Worm (Caenorhabditis elegans): ENCODE results near the gene C16C8.12.

Gene C16C8.12

DNA sequence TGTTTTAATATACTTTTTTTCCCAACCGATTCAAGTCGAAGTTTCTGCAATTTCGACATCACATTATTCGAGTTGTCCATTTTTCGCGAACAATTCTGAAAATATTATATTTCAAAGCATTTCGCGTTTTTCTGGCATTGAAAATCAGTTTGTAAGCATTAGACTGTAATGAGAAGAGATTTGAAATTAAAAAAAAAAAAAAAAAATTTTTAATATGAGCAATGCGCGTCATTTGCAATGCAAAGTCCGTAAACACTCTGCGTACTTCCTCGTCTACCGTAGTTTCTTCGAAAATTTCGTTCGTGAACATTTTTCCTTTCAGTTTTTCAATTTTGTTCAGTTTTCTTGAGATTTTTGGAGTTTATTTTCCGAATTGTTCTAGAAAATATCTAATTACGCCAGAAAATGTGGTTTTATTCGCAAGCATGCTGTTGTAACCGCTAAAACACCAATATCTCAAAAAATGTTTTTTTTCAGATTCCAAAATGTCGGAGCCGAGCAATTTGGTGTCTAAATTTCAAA is 7.2 kb upstream of the C16C8.12 start, which contains the start of the genes C16C8.5 and C16C8.16:
Gene C16C8.5, minus strand, starts transcription at position 101 of the 522 bp plus-strand sequence.
Gene C16C8.16, plus strand, starts transcription at position 472 of the 522 bp plus-strand sequence.
- TF ChIP-seq hlh-1 (tag; optimal IDR thresholded peaks at IDR 0.05) (no peak), ceh-39 (tag; optimal IDR thresholded peaks at IDR 0.05) (no peak), mep-1 (tag; optimal IDR thresholded peaks at IDR 0.05) (no peak), elt-3 (tag; optimal IDR thresholded peaks at IDR 0.05) (no peak), unc-120 (tag; optimal IDR thresholded peaks at IDR 0.05; ENCODE audit: poor library complexity, severe bottlenecking) (no peak), snpc-4 (tag; optimal IDR thresholded peaks at IDR 0.05) (no peak), nhr-28 (tag; optimal IDR thresholded peaks at IDR 0.05) (no peak), ztf-11 (tag; optimal IDR thresholded peaks at IDR 0.05) (no peak), drap-1 (GFP tag; optimal IDR thresholded peaks at IDR 0.05) (no peak), nhr-12 (tag; optimal IDR thresholded peaks at IDR 0.05) (no peak), ceh-83 (GFP tag; optimal IDR thresholded peaks at IDR 0.05) (no peak), sem-2 (GFP tag; optimal IDR thresholded peaks at IDR 0.05) (no peak)

DNA sequence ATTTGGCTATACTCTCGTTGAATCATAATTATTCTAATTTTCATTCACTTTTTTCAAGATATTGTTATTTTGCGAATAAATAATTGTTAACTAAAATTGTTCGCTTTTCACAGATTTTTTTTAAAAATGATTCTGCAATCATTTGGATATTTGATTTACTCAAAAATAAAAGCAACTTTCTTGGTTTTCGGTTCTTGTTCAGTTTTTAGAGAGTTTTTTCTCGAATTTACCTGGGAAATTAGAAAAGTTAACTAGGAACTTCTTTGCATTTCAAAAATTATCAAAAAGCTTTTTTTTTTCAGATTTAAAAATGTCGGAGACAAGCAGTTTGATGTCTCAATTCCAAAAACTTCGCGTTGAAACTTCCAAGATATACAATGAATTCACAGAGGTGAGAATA is 5.9 kb upstream of the C16C8.12 start, which contains the start of the genes C16C8.20 and gldi-6:
Gene C16C8.20, plus strand, starts transcription at position 301 of the 400 bp plus-strand sequence.
Gene gldi-6, plus strand, starts transcription at position 301 of the 400 bp plus-strand sequence.
- TF ChIP-seq lsy-2 (tag; optimal IDR thresholded peaks at IDR 0.05) = no peak
- TF ChIP-seq mab-5 (tag; optimal IDR thresholded peaks at IDR 0.05) = no peak
- TF ChIP-seq elt-1 (tag; optimal IDR thresholded peaks at IDR 0.05; ENCODE audit: borderline replicate concordance, insufficient read depth) = no peak
- TF ChIP-seq nhr-2 (tag; optimal IDR thresholded peaks at IDR 0.05) = no peak
- no peak for TF ChIP-seq elt-3 (tag; optimal IDR thresholded peaks at IDR 0.05)
- TF ChIP-seq flh-1 (GFP tag; optimal IDR thresholded peaks at IDR 0.05) = no peak
- no peak for TF ChIP-seq ces-1 (GFP tag; optimal IDR thresholded peaks at IDR 0.05)
- TF ChIP-seq bed-3 (GFP tag; optimal IDR thresholded peaks at IDR 0.05) = no peak
- TF ChIP-seq sptf-1 (tag; optimal IDR thresholded peaks at IDR 0.05) = no peak
- no peak for TF ChIP-seq nhr-76 (tag; optimal IDR thresholded peaks at IDR 0.05)
- no peak for TF ChIP-seq unc-120 (tag; optimal IDR thresholded peaks at IDR 0.05; ENCODE audit: poor library complexity, severe bottlenecking)
- TF ChIP-seq ceh-39 (tag; optimal IDR thresholded peaks at IDR 0.05) = no peak
- no peak for TF ChIP-seq sem-2 (GFP tag; optimal IDR thresholded peaks at IDR 0.05)
- no peak for TF ChIP-seq nhr-12 (tag; optimal IDR thresholded peaks at IDR 0.05)
- no peak for TF ChIP-seq ham-2 (GFP tag; optimal IDR thresholded peaks at IDR 0.05)
- TF ChIP-seq lin-13 (tag; optimal IDR thresholded peaks at IDR 0.05) = no peak
- TF ChIP-seq M03D4.4 (tag; optimal IDR thresholded peaks at IDR 0.05) = no peak
- TF ChIP-seq zip-8 (tag; optimal IDR thresholded peaks at IDR 0.05) = no peak
- TF ChIP-seq pha-4 (tag; optimal IDR thresholded peaks at IDR 0.05) = no peak
- no peak for TF ChIP-seq lin-32 (GFP tag; optimal IDR thresholded peaks at IDR 0.05)

DNA sequence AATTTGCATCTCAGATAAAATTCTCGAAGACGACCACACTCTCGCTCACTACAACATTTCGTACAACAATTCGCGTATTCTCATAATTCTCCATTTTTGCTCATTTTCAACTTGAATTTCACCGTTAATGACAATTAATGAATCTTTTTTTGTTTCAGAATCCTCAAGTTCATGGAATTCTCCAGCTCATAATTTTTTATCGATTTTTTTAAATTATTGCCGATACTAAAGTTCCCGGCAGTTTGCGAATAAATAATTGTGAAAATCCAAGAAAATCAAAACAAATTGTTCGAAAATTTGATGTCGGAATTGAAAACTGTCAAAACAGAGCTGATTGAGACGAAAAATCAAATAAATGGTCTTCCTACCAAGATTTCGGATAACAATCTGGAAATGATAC is 4.6 kb upstream of the C16C8.12 start, which contains the start of gene C16C8.21:
Gene C16C8.21, plus strand, starts transcription at position 301 of the 400 bp plus-strand sequence.
- TF ChIP-seq bed-3 (GFP tag; optimal IDR thresholded peaks at IDR 0.05) (no peak), ceh-43 (GFP tag; optimal IDR thresholded peaks at IDR 0.05) (no peak), nhr-76 (tag; optimal IDR thresholded peaks at IDR 0.05) (no peak), lin-32 (GFP tag; optimal IDR thresholded peaks at IDR 0.05) (no peak), unc-120 (tag; optimal IDR thresholded peaks at IDR 0.05; ENCODE audit: poor library complexity, severe bottlenecking) (no peak)

DNA sequence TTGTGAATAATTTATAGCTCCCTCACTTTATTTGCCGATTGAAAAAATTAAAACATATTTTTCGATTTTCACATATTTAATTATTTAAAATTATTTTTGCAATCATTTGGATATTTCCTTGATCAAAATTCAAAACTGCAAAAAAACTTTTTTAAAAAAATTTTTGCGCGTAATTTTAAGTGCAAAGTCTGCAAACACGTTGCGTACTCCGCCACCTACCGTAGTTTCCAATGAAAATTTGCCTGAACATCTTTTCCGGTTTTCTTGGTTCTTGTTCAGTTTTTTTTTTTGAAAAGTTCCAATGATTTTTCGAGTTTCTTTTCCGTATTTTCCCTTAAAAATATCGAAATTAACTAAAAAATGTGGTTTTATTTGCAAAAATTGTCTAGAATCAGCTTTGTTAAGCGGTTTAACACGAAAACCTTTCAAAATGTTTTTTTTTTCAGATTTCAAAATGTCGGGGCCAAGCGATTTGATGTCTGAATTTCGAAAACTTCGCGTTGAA is 3.7 kb upstream of the C16C8.12 start, which contains the start of gene C16C8.25:
Gene C16C8.25, plus strand, starts transcription at position 455 of the 505 bp plus-strand sequence.
- TF ChIP-seq nhr-2 (tag; optimal IDR thresholded peaks at IDR 0.05) (no peak), bed-3 (GFP tag; optimal IDR thresholded peaks at IDR 0.05) (no peak), elt-3 (tag; optimal IDR thresholded peaks at IDR 0.05) (no peak), unc-62 (GFP tag; optimal IDR thresholded peaks at IDR 0.05) (no peak), lsy-2 (tag; optimal IDR thresholded peaks at IDR 0.05) (no peak), ceh-83 (GFP tag; optimal IDR thresholded peaks at IDR 0.05) (no peak), ham-2 (GFP tag; optimal IDR thresholded peaks at IDR 0.05) (no peak), sem-2 (GFP tag; optimal IDR thresholded peaks at IDR 0.05) (no peak), flh-1 (GFP tag; optimal IDR thresholded peaks at IDR 0.05) (no peak), snpc-4 (tag; optimal IDR thresholded peaks at IDR 0.05) (no peak), mls-2 (tag; optimal IDR thresholded peaks at IDR 0.05) (no peak), ztf-11 (tag; optimal IDR thresholded peaks at IDR 0.05) (no peak), nhr-28 (tag; optimal IDR thresholded peaks at IDR 0.05) (no peak), lin-13 (tag; optimal IDR thresholded peaks at IDR 0.05) (no peak), mep-1 (tag; optimal IDR thresholded peaks at IDR 0.05) (no peak), unc-39 (tag; optimal IDR thresholded peaks at IDR 0.05) (no peak), ceh-43 (GFP tag; optimal IDR thresholded peaks at IDR 0.05) (no peak), sptf-1 (tag; optimal IDR thresholded peaks at IDR 0.05) (no peak), ceh-39 (tag; optimal IDR thresholded peaks at IDR 0.05) (no peak), nhr-76 (tag; optimal IDR thresholded peaks at IDR 0.05) (no peak)

Data from whole organism, mixed stage, embryonic.